Fruit fly (Drosophila melanogaster): Measurements from ENCODE around the gene Myo61F.

Myo61F gene

DNA sequence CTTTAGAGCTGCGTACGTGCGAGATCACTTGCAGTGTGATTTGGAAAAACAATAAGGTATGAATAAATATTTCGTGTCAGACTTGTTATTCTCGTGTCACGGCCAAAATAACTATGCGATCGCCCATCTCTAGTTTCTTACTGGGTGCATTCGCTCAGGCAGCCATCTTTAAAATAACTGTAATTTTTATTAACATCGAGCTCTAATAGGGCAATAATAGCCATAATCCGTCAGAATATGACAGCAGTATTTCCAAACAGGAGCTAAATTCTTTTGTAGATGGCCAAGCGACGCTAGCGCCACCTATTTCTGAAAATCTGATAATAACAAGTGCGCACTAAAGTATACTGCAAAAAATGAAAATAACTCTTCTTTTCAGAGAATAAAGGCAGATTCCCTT, 33.8 kb downstream of the Myo61F start (continued):
- no peak for TF ChIP-seq CG6683 (GFP tag; optimal IDR thresholded peaks at IDR 0.05)
- peak; percentile 14 for TF ChIP-seq CG9727 (GFP tag; optimal IDR thresholded peaks at IDR 0.05)
- TF ChIP-seq CG1792 (GFP tag; optimal IDR thresholded peaks at IDR 0.05): no peak
- TF ChIP-seq zen2 (GFP tag; IDR thresholded peaks at IDR 0.05; ENCODE audit: partially characterized antibody): peak; percentile 84
- peak; percentile 1 for TF ChIP-seq ewg (GFP tag; optimal IDR thresholded peaks at IDR 0.05)
- peak; percentile 12 to 43 for TF ChIP-seq Pdp1 (GFP tag; optimal IDR thresholded peaks at IDR 0.05)
- TF ChIP-seq Hr3 (GFP tag; optimal IDR thresholded peaks at IDR 0.05): no peak
- peak; percentile 13 for TF ChIP-seq CG7556 (GFP tag; optimal IDR thresholded peaks at IDR 0.05)
- peak; percentile 71 for TF ChIP-seq Lhr (GFP tag; optimal IDR thresholded peaks at IDR 0.05)
- TF ChIP-seq CG12659 (GFP tag; optimal IDR thresholded peaks at IDR 0.05): peak; percentile 73
- TF ChIP-seq CG12155 (GFP tag; optimal IDR thresholded peaks at IDR 0.05): peak; percentile 30
- TF ChIP-seq emc (GFP tag; optimal IDR thresholded peaks at IDR 0.05): no peak
- no peak for TF ChIP-seq Mes4 (GFP tag; optimal IDR thresholded peaks at IDR 0.05)
- peak; percentile 39; the same call in 1 of the 2 replicates for TF ChIP-seq MBD-R2 (GFP tag; IDR thresholded peaks at IDR 0.05)
- TF ChIP-seq ab (GFP tag; optimal IDR thresholded peaks at IDR 0.05): no peak
- no peak for TF ChIP-seq Doc2 (GFP tag; IDR thresholded peaks at IDR 0.05)
- no peak for TF ChIP-seq Hr39 (optimal IDR thresholded peaks at IDR 0.05)
- TF ChIP-seq pho (GFP tag; optimal IDR thresholded peaks at IDR 0.05): peak; percentile 37
- no peak for TF ChIP-seq bigmax (GFP tag; optimal IDR thresholded peaks at IDR 0.05)
- no peak for TF ChIP-seq org-1 (GFP tag; optimal IDR thresholded peaks at IDR 0.05)
- 0 out of 2 replicates have a peak, but pooled peaks have one; percentile 44 for TF ChIP-seq chm (GFP tag; IDR thresholded peaks at IDR 0.05)
- TF ChIP-seq Mad (GFP tag; optimal IDR thresholded peaks at IDR 0.05): no peak
- TF ChIP-seq CG14860 (GFP tag; IDR thresholded peaks at IDR 0.05; ENCODE audit: partially characterized antibody): peak; percentile 84
- no peak for TF ChIP-seq CG11695 (GFP tag; IDR thresholded peaks at IDR 0.05)
- TF ChIP-seq her (GFP tag; optimal IDR thresholded peaks at IDR 0.05): peak; percentile 39
- no peak for TF ChIP-seq NC2α (GFP tag; optimal IDR thresholded peaks at IDR 0.05)
- no peak for TF ChIP-seq CG6254 (GFP tag; optimal IDR thresholded peaks at IDR 0.05)
- TF ChIP-seq CG15269 (tag; optimal IDR thresholded peaks at IDR 0.05): peak; percentile 40
- peak; percentile 48 for TF ChIP-seq unpg (GFP tag; optimal IDR thresholded peaks at IDR 0.05)
- peak; percentile 92 for TF ChIP-seq CG34224 (GFP tag; IDR thresholded peaks at IDR 0.05; ENCODE audit: partially characterized antibody)
- TF ChIP-seq Nf-YA (GFP tag; IDR thresholded peaks at IDR 0.05): no peak
- no peak for TF ChIP-seq CG10959 (GFP tag; IDR thresholded peaks at IDR 0.05)
- no peak for TF ChIP-seq CG13123 (GFP tag; optimal IDR thresholded peaks at IDR 0.05)
- TF ChIP-seq Max (GFP tag; optimal IDR thresholded peaks at IDR 0.05): peak; percentile 11
- TF ChIP-seq CG9817 (tag; optimal IDR thresholded peaks at IDR 0.05): peak; percentile 13
- peak; percentile 87 for TF ChIP-seq Sry-δ (GFP tag; optimal IDR thresholded peaks at IDR 0.05)
- peak; percentile 21 for TF ChIP-seq Jarid2 (GFP tag; optimal IDR thresholded peaks at IDR 0.05)
- TF ChIP-seq HmgZ (tag; optimal IDR thresholded peaks at IDR 0.05): peak; percentile 70
- no peak for TF ChIP-seq fd102C (GFP tag; optimal IDR thresholded peaks at IDR 0.05)
- TF ChIP-seq CG13287 (GFP tag; IDR thresholded peaks at IDR 0.05; ENCODE audit: partially characterized antibody): peak; percentile 96
- TF ChIP-seq CG9932 (GFP tag; IDR thresholded peaks at IDR 0.05): peak; percentile 51
- peak; percentile 59; the same call in 1 of the 2 replicates for TF ChIP-seq CG31441 (GFP tag; IDR thresholded peaks at IDR 0.05)
- TF ChIP-seq CG17912 (GFP tag; optimal IDR thresholded peaks at IDR 0.05): peak; percentile 67
- TF ChIP-seq D19A (tag; optimal IDR thresholded peaks at IDR 0.05): peak; percentile 48
- TF ChIP-seq CG30403 (GFP tag; optimal IDR thresholded peaks at IDR 0.05): peak; percentile 44
- peak; percentile 84 for TF ChIP-seq CG3995 (GFP tag; optimal IDR thresholded peaks at IDR 0.05)
- TF ChIP-seq sna (GFP tag; IDR thresholded peaks at IDR 0.05; ENCODE audit: partially characterized antibody): peak; percentile 96
- peak; percentile 39; the same call in 1 of the 2 replicates for TF ChIP-seq slbo (GFP tag; IDR thresholded peaks at IDR 0.05)
- TF ChIP-seq Dek (tag; optimal IDR thresholded peaks at IDR 0.05): peak; percentile 6
- no peak for TF ChIP-seq Side (GFP tag; optimal IDR thresholded peaks at IDR 0.05)
- TF ChIP-seq Optix (GFP tag; IDR thresholded peaks at IDR 0.05): no peak

Measured in whole organism, embryonic.